Worm (Caenorhabditis elegans): Measurements from ENCODE around the gene scav-3.

DNA sequence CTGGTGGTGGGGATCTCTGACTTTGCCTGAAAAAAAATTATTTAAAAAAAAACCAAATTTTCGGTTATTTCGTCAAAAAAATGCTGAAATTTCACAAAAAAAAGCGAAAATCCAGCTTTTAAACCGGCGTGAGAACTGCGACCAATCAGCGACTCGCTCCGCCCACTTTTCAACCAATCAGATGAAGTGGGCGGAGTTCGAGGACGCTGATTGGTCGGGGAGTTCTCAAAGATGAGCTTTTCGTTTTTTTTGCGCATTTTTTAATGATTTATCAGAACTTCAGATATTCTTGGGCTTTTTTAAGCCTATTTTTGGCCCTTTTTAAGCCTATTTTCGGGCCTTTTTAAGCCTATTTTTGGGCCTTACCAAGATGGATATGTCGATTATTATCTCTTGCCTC lies 36.4 kb downstream of the scav-3 start:
- TF ChIP-seq unc-130 (GFP tag; optimal IDR thresholded peaks at IDR 0.05): no peak
- no peak for TF ChIP-seq nhr-80 (tag; optimal IDR thresholded peaks at IDR 0.05)
- no peak for TF ChIP-seq D2030.7 (GFP tag; IDR thresholded peaks at IDR 0.05)
- no peak for TF ChIP-seq nhr-90 (tag; optimal IDR thresholded peaks at IDR 0.05)
- TF ChIP-seq Y56A3A.18 (GFP tag; IDR thresholded peaks at IDR 0.05): no peak
- no peak for TF ChIP-seq mcd-1 (GFP tag; IDR thresholded peaks at IDR 0.05)
- no peak for TF ChIP-seq F23B12.7 (tag; optimal IDR thresholded peaks at IDR 0.05; ENCODE audit: insufficient read depth)
- no peak for TF ChIP-seq F57C9.4 (tag; optimal IDR thresholded peaks at IDR 0.05)
- TF ChIP-seq mxl-1 (tag; optimal IDR thresholded peaks at IDR 0.05): no peak
- no peak for TF ChIP-seq ztf-28 (GFP tag; IDR thresholded peaks at IDR 0.05)
- no peak for TF ChIP-seq nfya-1 (tag; optimal IDR thresholded peaks at IDR 0.05; ENCODE audit: borderline replicate concordance, insufficient read depth)
- TF ChIP-seq ZK185.1 (tag; optimal IDR thresholded peaks at IDR 0.05; ENCODE audit: poor library complexity, severe bottlenecking): no peak
- no peak for TF ChIP-seq Y53F4B.3 (GFP tag; IDR thresholded peaks at IDR 0.05)
